Worm (Caenorhabditis elegans): ENCODE results near the gene scav-4.

- TF ChIP-seq F33H1.4 (GFP tag; IDR thresholded peaks at IDR 0.05) (no peak), mes-4 (tag; optimal IDR thresholded peaks at IDR 0.05) (no peak), mel-28 (tag; optimal IDR thresholded peaks at IDR 0.05; ENCODE audit: borderline replicate concordance) (no peak), snpc-1.3 (tag; optimal IDR thresholded peaks at IDR 0.05; ENCODE audit: insufficient read depth) (no peak), gei-17 (GFP tag; optimal IDR thresholded peaks at IDR 0.05) (no peak), tlf-1 (GFP tag; optimal IDR thresholded peaks at IDR 0.05) (no peak), B0261.1 (tag; optimal IDR thresholded peaks at IDR 0.05) (no peak), snpc-4 (GFP tag; optimal IDR thresholded peaks at IDR 0.05) (no peak), snpc-4 (tag; optimal IDR thresholded peaks at IDR 0.05) (no peak), dpff-1 (tag; optimal IDR thresholded peaks at IDR 0.05) (no peak), zim-3 (tag; optimal IDR thresholded peaks at IDR 0.05) (no peak), hlh-12 (tag; optimal IDR thresholded peaks at IDR 0.05) (no peak), unc-62 (GFP tag; optimal IDR thresholded peaks at IDR 0.05) (no peak), lag-1 (GFP tag; IDR thresholded peaks at IDR 0.05) (no peak), atf-7 (tag; optimal IDR thresholded peaks at IDR 0.05) (no peak)
These were observed 5.5 kb downstream of the scav-4 start, which contains the start of gene mff-1 for ce11 chrX:12987119-12987518.

Measured in whole organism, young adult.